Worm (Caenorhabditis elegans) whole organism, young adult: ENCODE results near the gene srw-68.

ENCODE experiments used
- Y53G8AR.9 ChIP-seq: fragments of 200-800 bp; sonication (Bioruptor generic); conservative IDR thresholded peaks from 2 replicates; pipeline ENCODE4 v1.3.6; 2022; ENCODE audit warnings: missing genetic modification reagents, missing genetic modification characterization, missing compliant biosample characterization
- aptf-3 ChIP-seq: fragments of 200-800 bp; sonication (Bioruptor generic); IDR thresholded peaks from 2 replicates; pipeline ENCODE4 v1.3.6; 2022; ENCODE audit warnings: missing genetic modification characterization, missing compliant biosample characterization
- him-1 ChIP-seq: sonication (generic microtip); optimal IDR thresholded peaks from 2 replicates; lab custom pipeline; 2016; ENCODE audit warnings: missing genotype, missing genetic modification reagents, missing genetic modification characterization, missing compliant biosample characterization
- rpc-1 ChIP-seq, 2 experiments: fragments of 150-350 bp in 1 of 2; sonication (generic microtip) in 1 of 2; optimal IDR thresholded peaks; 2 replicates each; lab custom pipeline; 2014 to 2018; ENCODE audit warnings: missing biosample characterization in 1 of 2, missing genetic modification characterization in 1 of 2, missing genetic modification reagents in 1 of 2, missing genotype in 1 of 2

ce11 chrV:7381008-7381407 is 45.5 kb downstream of the srw-68 start, which contains the start of gene C03G6.17:
- TF ChIP-seq Y53G8AR.9 (no peak), rpc-1 (optimal IDR thresholded peaks at IDR 0.05; lab: Kevin White, UChicago) (no peak), rpc-1 (tag; optimal IDR thresholded peaks at IDR 0.05; lab: Kevin White, UChicago) (no peak), him-1 (tag; lab: Kevin White, UChicago) (no peak), aptf-3 (GFP tag; lab: Robert Waterston, UW) (no peak)
